Fruit fly (Drosophila melanogaster) whole organism, embryonic: ENCODE data around the gene CG5639.

ENCODE experiments used
- Awh ChIP-seq: fragments of 200-800 bp; sonication (Bioruptor generic); IDR thresholded peaks from 2 replicates; pipeline ENCODE4, ENCODE4 v1.3.6; 2022; ENCODE audit warnings: missing biosample characterization, missing genetic modification characterization
- CG14667 ChIP-seq: fragments of 200-800 bp; sonication (Bioruptor generic); IDR thresholded peaks from 2 replicates; pipeline ENCODE4 v1.3.6; 2022; ENCODE audit warnings: missing biosample characterization, missing genetic modification characterization
- CG14860 ChIP-seq: fragments of 200-800 bp; sonication (Bioruptor generic); IDR thresholded peaks from 3 replicates; pipeline ENCODE4 v1.3.6; 2022; ENCODE audit warnings: missing biosample characterization, missing genetic modification characterization; ENCODE audit not compliant: partially characterized antibody
- CG1529 ChIP-seq: fragments of 200-800 bp; sonication (Bioruptor generic); optimal IDR thresholded peaks from 3 replicates; lab custom pipeline; 2018; ENCODE audit warnings: missing biosample characterization, missing genetic modification characterization
- CG17912 ChIP-seq: fragments of 200-800 bp; sonication (Bioruptor generic); optimal IDR thresholded peaks from 2 replicates; lab custom pipeline; 2018; ENCODE audit warnings: missing biosample characterization, mild to moderate bottlenecking, missing genetic modification characterization
- CG3407 ChIP-seq: fragments of 200-800 bp; sonication (Bioruptor generic); optimal IDR thresholded peaks from 2 replicates; lab custom pipeline; 2018; ENCODE audit warnings: missing biosample characterization, mild to moderate bottlenecking, missing genetic modification characterization
- CG4328 ChIP-seq: fragments of 200-800 bp; sonication (Bioruptor generic); optimal IDR thresholded peaks from 3 replicates; lab custom pipeline; 2017; ENCODE audit warnings: missing biosample characterization, missing genetic modification reagents, missing genetic modification characterization
- CG7357 ChIP-seq: fragments of 200-800 bp; sonication (Bioruptor generic); IDR thresholded peaks from 3 replicates; pipeline ENCODE4 v1.3.6; 2022; ENCODE audit warnings: missing biosample characterization, missing genetic modification characterization
- CG8290 ChIP-seq, 3 experiments: fragments of 200-800 bp; sonication (Bioruptor generic); optimal IDR thresholded peaks; 2 replicates each; lab custom pipeline; 2016 to 2019; ENCODE audit warnings: missing biosample characterization in 3 of 3, missing genetic modification characterization in 3 of 3, mild to moderate bottlenecking in 2 of 3, moderate library complexity in 1 of 3
- D19A ChIP-seq: fragments of 200-800 bp; optimal IDR thresholded peaks from 3 replicates; lab custom pipeline; 2019; ENCODE audit warnings: missing biosample characterization, mild to moderate bottlenecking, missing genetic modification characterization, moderate library complexity
- Dll ChIP-seq: fragments of 200-800 bp; sonication (Bioruptor generic); IDR thresholded peaks from 4 replicates; pipeline ENCODE4 v1.3.6; 2022; ENCODE audit warnings: missing biosample characterization, missing genetic modification characterization; ENCODE audit not compliant: partially characterized antibody
- ERR ChIP-seq: fragments of 200-800 bp; sonication (Bioruptor generic); optimal IDR thresholded peaks from 2 replicates; lab custom pipeline; 2016; ENCODE audit warnings: missing biosample characterization, missing genetic modification characterization
- HLH54F ChIP-seq: fragments of 200-800 bp; sonication (Bioruptor generic); optimal IDR thresholded peaks from 3 replicates; lab custom pipeline; 2016; ENCODE audit warnings: missing biosample characterization, missing genetic modification characterization
- Hey ChIP-seq: fragments of 200-800 bp; sonication (Bioruptor generic); optimal IDR thresholded peaks from 3 replicates; lab custom pipeline; 2018; ENCODE audit warnings: missing biosample characterization, mild to moderate bottlenecking, missing genetic modification characterization
- Hmx ChIP-seq: fragments of 200-800 bp; sonication (Bioruptor generic); optimal IDR thresholded peaks from 2 replicates; lab custom pipeline; 2016; ENCODE audit warnings: missing biosample characterization, missing genetic modification characterization
- Mrtf ChIP-seq: fragments of 200-800 bp; sonication (Bioruptor generic); IDR thresholded peaks from 3 replicates; pipeline ENCODE4 v1.3.6; 2022; ENCODE audit warnings: missing biosample characterization, missing genetic modification characterization
- Opbp ChIP-seq: fragments of 200-800 bp; sonication (Bioruptor generic); IDR thresholded peaks from 3 replicates; pipeline ENCODE4 v1.3.6; 2022; ENCODE audit warnings: missing biosample characterization, missing genetic modification characterization; ENCODE audit not compliant: partially characterized antibody
- PHDP ChIP-seq: fragments of 200-800 bp; sonication (Bioruptor generic); optimal IDR thresholded peaks from 3 replicates; lab custom pipeline; 2018; ENCODE audit warnings: missing biosample characterization, mild to moderate bottlenecking, missing genetic modification characterization, moderate library complexity
- Ptx1 ChIP-seq: fragments of 200-800 bp; sonication (Bioruptor generic); IDR thresholded peaks from 2 replicates; pipeline ENCODE4 v1.3.6; 2022; ENCODE audit warnings: missing biosample characterization, missing genetic modification characterization
- Sry-δ ChIP-seq: fragments of 200-800 bp; sonication (Bioruptor generic); optimal IDR thresholded peaks from 2 replicates; lab custom pipeline; 2016; ENCODE audit warnings: missing biosample characterization, missing genetic modification characterization
- Stat92E ChIP-seq, 3 experiments: fragments of >200 bp in 2 of 3; fragments of 200-800 bp in 1 of 3; sonication (Bioruptor generic) in 1 of 3; optimal IDR thresholded peaks; 2 replicates each; lab custom pipeline; 2017 to 2019; ENCODE audit warnings: missing biosample characterization in 3 of 3, missing genetic modification characterization in 3 of 3, mild to moderate bottlenecking in 1 of 3, moderate library complexity in 1 of 3
- Trl ChIP-seq, 3 experiments: fragments of >200 bp in 2 of 3; fragments of 200-800 bp in 1 of 3; sonication (Bioruptor generic) in 1 of 3; optimal IDR thresholded peaks; 2 replicates in 1 of 3; 3 replicates in 2 of 3; lab custom pipeline; 2016 to 2017; ENCODE audit warnings: missing biosample characterization in 1 of 3, missing genetic modification characterization in 1 of 3
- ac ChIP-seq: fragments of 200-800 bp; sonication (Bioruptor generic); optimal IDR thresholded peaks from 3 replicates; lab custom pipeline; 2017; ENCODE audit warnings: missing biosample characterization, mild to moderate bottlenecking, missing genetic modification characterization
- amos ChIP-seq: fragments of 200-800 bp; sonication (Bioruptor generic); IDR thresholded peaks from 2 replicates; pipeline ENCODE4 v1.3.6; 2022; ENCODE audit warnings: missing biosample characterization, missing genetic modification characterization; ENCODE audit not compliant: partially characterized antibody
- az2 ChIP-seq: fragments of 200-800 bp; sonication (Bioruptor generic); optimal IDR thresholded peaks from 3 replicates; lab custom pipeline; 2016; ENCODE audit warnings: missing biosample characterization, missing genetic modification characterization
- crc ChIP-seq: fragments of 200-800 bp; sonication (Bioruptor generic); optimal IDR thresholded peaks from 2 replicates; lab custom pipeline; 2016; ENCODE audit warnings: missing biosample characterization, missing genetic modification characterization
- cwo ChIP-seq: fragments of 200-800 bp; sonication (Bioruptor generic); optimal IDR thresholded peaks from 3 replicates; lab custom pipeline; 2017; ENCODE audit warnings: missing biosample characterization, missing genetic modification characterization, mild to moderate bottlenecking, moderate library complexity, missing genetic modification reagents
- dimm ChIP-seq: fragments of 200-800 bp; sonication (Bioruptor generic); IDR thresholded peaks from 2 replicates; pipeline ENCODE4 v1.3.6; 2022; ENCODE audit warnings: missing biosample characterization, missing genetic modification characterization
- gcm2 ChIP-seq: fragments of 200-800 bp; sonication (Bioruptor generic); optimal IDR thresholded peaks from 2 replicates; lab custom pipeline; 2016; ENCODE audit warnings: missing biosample characterization, missing genetic modification characterization
- grn ChIP-seq: fragments of 200-800 bp; sonication (Bioruptor generic); optimal IDR thresholded peaks from 3 replicates; lab custom pipeline; 2017; ENCODE audit warnings: missing biosample characterization, missing genetic modification characterization
- ind ChIP-seq: fragments of 200-800 bp; sonication (Bioruptor generic); optimal IDR thresholded peaks from 3 replicates; lab custom pipeline; 2016; ENCODE audit warnings: missing biosample characterization, missing genetic modification characterization
- jigr1 ChIP-seq: fragments of 200-800 bp; sonication (Bioruptor generic); IDR thresholded peaks from 3 replicates; pipeline ENCODE4 v1.3.6; 2022; ENCODE audit warnings: missing biosample characterization, missing genetic modification characterization
- lbe ChIP-seq: fragments of 200-800 bp; sonication (Bioruptor generic); optimal IDR thresholded peaks from 2 replicates; lab custom pipeline; 2016; ENCODE audit warnings: missing biosample characterization, mild to moderate bottlenecking, missing genetic modification characterization
- nau ChIP-seq: fragments of 200-800 bp; sonication (Bioruptor generic); optimal IDR thresholded peaks from 3 replicates; lab custom pipeline; 2017; ENCODE audit warnings: missing biosample characterization, mild to moderate bottlenecking, missing genetic modification characterization, missing genetic modification reagents
- nmo ChIP-seq: fragments of 200-800 bp; sonication (Bioruptor generic); optimal IDR thresholded peaks from 2 replicates; lab custom pipeline; 2018; ENCODE audit warnings: missing biosample characterization, mild to moderate bottlenecking, missing genetic modification characterization, moderate library complexity
- onecut ChIP-seq: fragments of 200-800 bp; sonication (Bioruptor generic); IDR thresholded peaks from 2 replicates; pipeline ENCODE4 v1.3.6; 2022; ENCODE audit warnings: missing biosample characterization, missing genetic modification characterization
- p53 ChIP-seq: fragments of 200-800 bp; sonication (Bioruptor generic); optimal IDR thresholded peaks from 2 replicates; lab custom pipeline; 2016; ENCODE audit warnings: missing biosample characterization, missing genetic modification characterization
- pita ChIP-seq: fragments of 200-800 bp; sonication (Bioruptor generic); optimal IDR thresholded peaks from 2 replicates; lab custom pipeline; 2017; ENCODE audit warnings: missing biosample characterization, mild to moderate bottlenecking, missing genetic modification characterization
- pnt ChIP-seq: fragments of 200-800 bp; sonication (Bioruptor generic); optimal IDR thresholded peaks from 3 replicates; lab custom pipeline; 2016; ENCODE audit warnings: missing biosample characterization, missing genetic modification characterization
- pum ChIP-seq: fragments of 200-800 bp; sonication (Bioruptor generic); optimal IDR thresholded peaks from 2 replicates; lab custom pipeline; 2016; ENCODE audit warnings: missing biosample characterization, missing genetic modification characterization
- salm ChIP-seq: fragments of 200-800 bp; sonication (Bioruptor generic); optimal IDR thresholded peaks from 2 replicates; lab custom pipeline; 2018; ENCODE audit warnings: missing biosample characterization, mild to moderate bottlenecking, missing genetic modification characterization
- sd ChIP-seq: fragments of 200-800 bp; sonication (Bioruptor generic); optimal IDR thresholded peaks from 3 replicates; lab custom pipeline; 2018; ENCODE audit warnings: missing biosample characterization, mild to moderate bottlenecking, missing genetic modification characterization, moderate library complexity
- sob ChIP-seq: fragments of 200-800 bp; sonication (Bioruptor generic); IDR thresholded peaks from 2 replicates; pipeline ENCODE4 v1.3.6; 2022; ENCODE audit warnings: missing biosample characterization, missing genetic modification characterization
- sug ChIP-seq: fragments of 200-800 bp; optimal IDR thresholded peaks from 2 replicates; lab custom pipeline; 2019; ENCODE audit warnings: missing biosample characterization, mild to moderate bottlenecking, missing genetic modification characterization, moderate library complexity
- tgo ChIP-seq: fragments of 200-800 bp; sonication (Bioruptor generic); IDR thresholded peaks from 3 replicates; pipeline ENCODE4 v1.3.6; 2022; ENCODE audit warnings: missing biosample characterization, missing genetic modification characterization
- vvl ChIP-seq: fragments of 200-800 bp; sonication (Bioruptor generic); IDR thresholded peaks from 2 replicates; pipeline ENCODE4 v1.3.6; 2022; ENCODE audit warnings: missing biosample characterization, missing genetic modification characterization
- yki ChIP-seq: fragments of >200 bp; optimal IDR thresholded peaks from 3 replicates; lab custom pipeline; 2018
- zen ChIP-seq: fragments of 200-800 bp; sonication (Bioruptor generic); optimal IDR thresholded peaks from 3 replicates; lab custom pipeline; 2018; ENCODE audit warnings: missing biosample characterization, mild to moderate bottlenecking, missing genetic modification characterization, moderate library complexity

The CG5639 gene

DNA sequence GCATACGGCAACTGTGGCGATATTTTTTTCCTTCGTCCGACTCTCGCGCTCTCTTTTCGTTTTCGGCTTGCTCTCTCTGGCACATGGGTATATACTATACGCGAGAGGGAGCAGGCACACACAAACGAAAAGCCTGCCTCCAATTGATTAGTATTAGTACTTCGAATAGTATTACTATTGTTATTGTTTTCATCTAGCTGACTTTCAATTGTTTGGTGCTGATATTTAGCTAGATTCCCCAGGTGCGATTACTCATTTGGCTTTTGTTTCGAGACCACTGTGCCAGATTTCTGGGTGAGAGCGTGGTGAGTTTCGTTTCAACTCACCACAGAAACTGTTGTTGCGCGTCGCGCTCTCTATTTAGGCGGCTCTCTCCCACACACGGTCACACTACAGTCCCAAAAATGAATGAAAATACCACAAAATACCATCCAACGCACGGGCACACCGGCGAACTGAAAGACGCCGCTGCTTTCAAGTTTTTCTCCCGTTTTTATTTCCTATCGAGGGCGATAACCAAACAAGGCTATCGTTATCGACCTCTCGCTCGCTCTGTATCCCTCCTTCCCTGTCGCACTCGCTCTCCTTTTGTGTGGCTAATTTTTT is 14.6 kb downstream of the CG5639 start (continued):
- TF ChIP-seq crc (GFP tag; lab: Kevin White, UChicago): no peak
- peak; percentile 21 for TF ChIP-seq D19A (tag; lab: Kevin White, UChicago)
- no peak for TF ChIP-seq zen
- TF ChIP-seq az2 (GFP tag; lab: Kevin White, UChicago): peak; percentile 26
- TF ChIP-seq Hey (tag; lab: Kevin White, UChicago): peak; percentile 3
- peak; percentile 35 for TF ChIP-seq CG1529 (GFP tag; lab: Kevin White, UChicago)
- 0 out of 3 replicates have a peak, but pooled peaks have one; percentile 32 for TF ChIP-seq CG7357 (GFP tag; lab: Robert Waterston, UW)
- no peak for TF ChIP-seq jigr1 (GFP tag; lab: Robert Waterston, UW)
- TF ChIP-seq Ptx1 (GFP tag; lab: Robert Waterston, UW): no peak
- TF ChIP-seq tgo (GFP tag; lab: Robert Waterston, UW): no peak
- no peak for TF ChIP-seq pum (GFP tag; lab: Kevin White, UChicago)
- no peak for TF ChIP-seq CG14860 (GFP tag; lab: Robert Waterston, UW)
- peak; percentile 61 for TF ChIP-seq Sry-δ
- no peak for TF ChIP-seq Opbp
- no peak for TF ChIP-seq Awh (GFP tag; lab: Robert Waterston, UW)
- TF ChIP-seq Stat92E (GFP tag; optimal IDR thresholded peaks at IDR 0.05; lab: Kevin White, UChicago): peak in 1 of 3 experiments; percentile 45
- no peak for TF ChIP-seq vvl
- TF ChIP-seq salm (tag; lab: Kevin White, UChicago): peak; percentile 65
- TF ChIP-seq CG4328 (GFP tag; lab: Kevin White, UChicago): peak; percentile 81
- TF ChIP-seq ERR (GFP tag; lab: Kevin White, UChicago): peak; percentile 9
- peak; percentile 31 for TF ChIP-seq pnt (GFP tag; lab: Kevin White, UChicago)
- TF ChIP-seq cwo: peak; percentile 61
- TF ChIP-seq PHDP: peak; percentile 83
- no peak for TF ChIP-seq CG17912 (GFP tag; lab: Kevin White, UChicago)
- peak; percentile 45 for TF ChIP-seq ind
- TF ChIP-seq CG3407 (GFP tag; lab: Kevin White, UChicago): no peak
- TF ChIP-seq p53 (GFP tag; lab: Kevin White, UChicago): no peak
- TF ChIP-seq, all 482 proteins: peak for 216

DNA sequence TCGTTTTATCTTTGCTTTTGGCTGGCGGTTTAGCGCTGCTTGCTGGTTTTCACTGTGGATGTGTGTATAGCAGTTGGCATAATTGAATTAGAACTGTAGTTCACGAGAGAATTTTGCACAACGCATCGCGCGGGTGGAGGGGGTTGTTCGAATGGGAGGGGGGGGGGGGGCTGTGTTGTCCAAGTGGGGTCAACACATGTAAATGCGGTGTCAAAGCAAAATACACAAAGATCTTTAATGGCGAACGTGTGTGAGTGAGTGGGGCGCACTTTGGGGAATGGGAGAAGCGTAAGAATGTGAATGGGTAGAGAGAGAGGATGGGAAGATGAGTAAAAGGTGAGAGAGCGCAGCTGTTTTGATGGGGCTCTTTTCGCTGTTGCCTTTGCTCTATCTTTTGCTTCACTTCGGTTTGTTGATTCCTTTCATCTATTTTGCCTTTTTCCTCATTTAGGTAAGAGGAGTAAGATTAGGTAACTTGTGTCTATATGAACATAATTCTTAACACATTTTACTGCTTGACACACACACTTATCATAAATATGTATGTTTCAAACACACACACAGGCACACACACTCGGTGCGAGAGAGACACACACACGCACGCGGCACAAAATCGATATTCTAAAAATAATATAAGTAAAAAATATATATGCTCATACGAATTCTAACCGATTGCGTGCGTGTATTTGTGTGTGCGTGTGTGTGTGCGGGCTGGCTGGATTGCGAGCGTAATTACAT is 15.5 kb downstream of the CG5639 start:
- TF ChIP-seq amos (GFP tag; lab: Robert Waterston, UW) (no peak), grn (GFP tag; lab: Kevin White, UChicago) (no peak), yki (lab: Kevin White, UChicago) (peak; percentile 42), cwo (no peak), sob (GFP tag; lab: Robert Waterston, UW) (0 out of 2 replicates have a peak, but pooled peaks have one; percentile 10), sug (tag; lab: Kevin White, UChicago) (peak; percentile 62), nau (GFP tag; lab: Kevin White, UChicago) (peak; percentile 9), onecut (peak; percentile 90), Mrtf (GFP tag; lab: Robert Waterston, UW) (no peak), HLH54F (GFP tag; lab: Kevin White, UChicago) (no peak), CG8290 (GFP tag; optimal IDR thresholded peaks at IDR 0.05; lab: Kevin White, UChicago) (no peak), CG8290 (tag; optimal IDR thresholded peaks at IDR 0.05; lab: Kevin White, UChicago) (peak in 1 of 2 experiments; percentile 18), Dll (GFP tag; lab: Robert Waterston, UW) (no peak), Trl (optimal IDR thresholded peaks at IDR 0.05; lab: Kevin White, UChicago) (peak; percentile 80 to 88), Trl (GFP tag; optimal IDR thresholded peaks at IDR 0.05; lab: Kevin White, UChicago) (no peak), dimm (no peak), ac (no peak), lbe (GFP tag; lab: Kevin White, UChicago) (no peak), gcm2 (GFP tag; lab: Kevin White, UChicago) (no peak), CG7357 (GFP tag; lab: Robert Waterston, UW) (no peak), nmo (GFP tag; lab: Kevin White, UChicago) (no peak), sd (tag; lab: Kevin White, UChicago) (peak; percentile 65), pita (GFP tag; lab: Kevin White, UChicago) (no peak), CG14667 (GFP tag; lab: Robert Waterston, UW) (no peak), Hmx (GFP tag; lab: Kevin White, UChicago) (no peak)
